Fruit fly (Drosophila melanogaster): ENCODE results near the gene CG15021.

DNA sequence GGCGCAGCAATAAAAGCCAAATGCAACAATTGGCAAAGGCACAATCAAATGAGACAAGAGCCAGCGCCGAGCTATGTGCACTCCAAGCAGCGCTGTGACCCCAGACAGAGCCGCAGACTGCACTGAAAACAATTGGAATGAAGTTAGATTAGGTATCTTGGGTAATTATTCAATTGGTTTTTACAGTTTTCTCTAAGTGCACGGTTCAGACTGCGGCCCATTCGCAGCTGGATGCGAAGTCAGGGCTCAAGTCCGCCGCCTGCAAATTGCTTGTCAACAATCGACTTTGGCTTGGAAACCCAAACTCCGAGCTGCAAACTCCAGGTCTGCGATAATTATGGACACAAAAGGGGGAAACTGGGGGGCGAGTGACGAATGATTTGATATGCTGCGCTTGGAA is 42.9 kb upstream of the CG15021 start:
- TF ChIP-seq CG8478 (optimal IDR thresholded peaks at IDR 0.05) (no peak), CTCF (optimal IDR thresholded peaks at IDR 0.05) (no peak)

All from S2 (cell line).